Worm (Caenorhabditis elegans) whole organism, L1 larva: Measurements from ENCODE around the gene clec-167.

Experiments
- blmp-1 ChIP-seq: fragments of 150-350 bp; optimal IDR thresholded peaks from 2 replicates; lab custom pipeline; 2014; ENCODE audit warnings: missing biosample characterization, missing genetic modification characterization
- egl-27 ChIP-seq, 2 experiments: fragments of 150-350 bp in 1 of 2; sonication (generic microtip); optimal IDR thresholded peaks; 3 replicates each; lab custom pipeline; 2017 to 2018; ENCODE audit warnings: missing biosample characterization in 2 of 2, missing genetic modification characterization in 2 of 2, missing genetic modification reagents in 2 of 2
- nhr-11 ChIP-seq: fragments of 150-350 bp; optimal IDR thresholded peaks from 2 replicates; lab custom pipeline; 2014; ENCODE audit warnings: missing biosample characterization, missing genetic modification characterization
- nhr-19 ChIP-seq: fragments of 200-800 bp; sonication (Bioruptor generic); conservative IDR thresholded peaks from 2 replicates; pipeline ENCODE4 v1.3.6; 2022; ENCODE audit warnings: missing genetic modification characterization, missing compliant biosample characterization
- nhr-237 ChIP-seq: fragments of 150-350 bp; optimal IDR thresholded peaks from 2 replicates; lab custom pipeline; 2014; ENCODE audit warnings: missing biosample characterization, missing genetic modification characterization
- nhr-84 ChIP-seq: sonication (generic microtip); optimal IDR thresholded peaks from 2 replicates; lab custom pipeline; 2017; ENCODE audit warnings: missing biosample characterization, missing genetic modification characterization
- unc-86 ChIP-seq: sonication (generic microtip); optimal IDR thresholded peaks from 2 replicates; lab custom pipeline; 2016; ENCODE audit warnings: missing genetic modification characterization, missing compliant biosample characterization

DNA sequence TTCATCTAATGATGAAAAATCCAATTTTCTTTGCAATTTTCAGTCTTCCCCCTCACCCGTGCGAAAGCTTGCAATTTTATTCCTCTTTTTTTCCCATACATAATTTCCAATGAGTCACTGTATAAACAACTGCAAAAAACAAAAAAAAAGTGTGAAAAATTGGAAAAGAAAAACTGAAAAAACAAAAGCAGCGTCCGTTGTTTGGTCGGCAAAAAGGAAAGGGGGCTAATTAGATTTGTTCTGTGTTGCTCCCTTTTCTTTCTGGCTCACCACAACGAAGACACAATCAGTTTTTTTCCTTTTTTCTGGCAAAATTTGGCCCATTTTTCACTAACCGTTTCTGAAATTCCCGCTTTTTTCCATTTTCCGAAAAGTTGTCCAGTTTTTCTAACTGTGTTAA is 43.2 kb downstream of the clec-167 start:
- no peak for TF ChIP-seq nhr-11
- TF ChIP-seq nhr-19: no peak
- no peak for TF ChIP-seq egl-27 (tag; optimal IDR thresholded peaks at IDR 0.05; lab: Kevin White, UChicago)
- TF ChIP-seq nhr-84: no peak
- TF ChIP-seq unc-86 (tag; lab: Kevin White, UChicago): no peak
- no peak for TF ChIP-seq nhr-237 (tag; lab: Kevin White, UChicago)
- no peak for TF ChIP-seq blmp-1 (tag; lab: Kevin White, UChicago)
